Fruit fly (Drosophila melanogaster): ENCODE measurements around the gene Cp18.

- no peak for TF ChIP-seq psq (optimal IDR thresholded peaks at IDR 0.05)
- no peak for TF ChIP-seq CG8478 (optimal IDR thresholded peaks at IDR 0.05)
- no peak for TF ChIP-seq usp (GFP tag; optimal IDR thresholded peaks at IDR 0.05)
- TF ChIP-seq EcR (GFP tag; optimal IDR thresholded peaks at IDR 0.05), result no peak
- no peak for TF ChIP-seq Dll (optimal IDR thresholded peaks at IDR 0.05)
Observed at dm6 chr3L:8688694-8689291, 37.8 kb upstream of the Cp18 start.
